Fruit fly (Drosophila melanogaster) whole organism, wandering third instar larva: ENCODE results near the gene Ilp3.
A peak's percentile ranks its signal among the peaks of the same experiment; 100 is the strongest.

Source experiments
- Abd-B ChIP-seq: fragments of >200 bp; optimal IDR thresholded peaks from 2 replicates; lab custom pipeline; 2017; ENCODE audit warnings: missing biosample characterization, missing genetic modification characterization
- CG32264 ChIP-seq: fragments of 200-800 bp; sonication (Bioruptor generic); optimal IDR thresholded peaks from 2 replicates; lab custom pipeline; 2016; ENCODE audit warnings: missing biosample characterization, missing genetic modification characterization
- CrebA ChIP-seq: fragments of 200-800 bp; sonication (Bioruptor generic); optimal IDR thresholded peaks from 2 replicates; lab custom pipeline; 2016; ENCODE audit warnings: missing biosample characterization, mild to moderate bottlenecking, missing genetic modification characterization, borderline replicate concordance
- Dfd ChIP-seq: fragments of >200 bp; optimal IDR thresholded peaks from 2 replicates; lab custom pipeline; 2017; ENCODE audit warnings: missing biosample characterization, missing genetic modification characterization
- Dif ChIP-seq: fragments of 200-275, 200-300 bp; sonication (Bioruptor generic); optimal IDR thresholded peaks from 2 replicates; lab custom pipeline; 2018; ENCODE audit warnings: missing biosample characterization, missing genetic modification characterization; ENCODE audit not compliant: partially characterized antibody
- GATAd ChIP-seq: sonication (Bioruptor generic); optimal IDR thresholded peaks from 2 replicates; lab custom pipeline; 2016; ENCODE audit warnings: missing biosample characterization, missing genetic modification characterization
- HLH106 ChIP-seq: fragments of 200-800 bp; optimal IDR thresholded peaks from 3 replicates; lab custom pipeline; 2019; ENCODE audit warnings: missing biosample characterization, mild to moderate bottlenecking, missing genetic modification characterization, moderate library complexity
- Hr83 ChIP-seq: fragments of 200-300 bp; sonication (Bioruptor generic); optimal IDR thresholded peaks from 2 replicates; lab custom pipeline; 2016; ENCODE audit warnings: missing biosample characterization, mild to moderate bottlenecking, missing genetic modification characterization, moderate library complexity; ENCODE audit not compliant: poor library complexity, severe bottlenecking
- Jra ChIP-seq: sonication (Bioruptor generic); optimal IDR thresholded peaks from 2 replicates; lab custom pipeline; 2016; ENCODE audit warnings: missing biosample characterization, missing genetic modification characterization
- Mio ChIP-seq: sonication (Bioruptor generic); optimal IDR thresholded peaks from 2 replicates; lab custom pipeline; 2016; ENCODE audit warnings: missing biosample characterization, missing genetic modification characterization
- Myc ChIP-seq: fragments of >200 bp; optimal IDR thresholded peaks from 2 replicates; lab custom pipeline; 2017
- N ChIP-seq: fragments of >200 bp; optimal IDR thresholded peaks from 2 replicates; lab custom pipeline; 2018; ENCODE audit warnings: missing biosample characterization, missing external identifiers, missing genetic modification characterization
- OdsH ChIP-seq: fragments of 200-800 bp; sonication (Bioruptor generic); optimal IDR thresholded peaks from 2 replicates; lab custom pipeline; 2016; ENCODE audit warnings: missing biosample characterization, mild to moderate bottlenecking, missing genetic modification characterization
- Rel ChIP-seq, 2 experiments: fragments of 200-800 bp; sonication (Bioruptor generic) in 1 of 2; optimal IDR thresholded peaks; 2 replicates in 1 of 2; 3 replicates in 1 of 2; lab custom pipeline; 2016 to 2019; ENCODE audit warnings: mild to moderate bottlenecking in 2 of 2, missing biosample characterization in 2 of 2, missing genetic modification characterization in 2 of 2, moderate library complexity in 1 of 2
- Sp1 ChIP-seq: fragments of 200-800 bp; sonication (Bioruptor generic); optimal IDR thresholded peaks from 3 replicates; lab custom pipeline; 2019; ENCODE audit warnings: missing biosample characterization, mild to moderate bottlenecking, missing genetic modification characterization, moderate library complexity
- Vsx2 ChIP-seq: fragments of 200-300, 225-300 bp; sonication (Bioruptor generic); optimal IDR thresholded peaks from 2 replicates; lab custom pipeline; 2018; ENCODE audit warnings: missing biosample characterization, missing genetic modification characterization; ENCODE audit not compliant: partially characterized antibody
- br ChIP-seq: fragments of 200-800 bp; sonication (Bioruptor generic); optimal IDR thresholded peaks from 2 replicates; lab custom pipeline; 2016; ENCODE audit warnings: missing biosample characterization, missing genetic modification characterization
- dl ChIP-seq, 2 experiments: fragments of 175-275, 200-275 bp in 1 of 2; fragments of 200-275 bp in 1 of 2; sonication (Bioruptor generic); optimal IDR thresholded peaks; lab custom pipeline; 2018; ENCODE audit warnings: mild to moderate bottlenecking in 2 of 2, missing biosample characterization in 2 of 2, missing genetic modification characterization in 2 of 2, moderate library complexity in 2 of 2; ENCODE audit not compliant: partially characterized antibody in 2 of 2, insufficient read depth in 1 of 2
- dmrt93B ChIP-seq: fragments of 200-800 bp; sonication (Bioruptor generic); optimal IDR thresholded peaks from 2 replicates; lab custom pipeline; 2018; ENCODE audit warnings: missing biosample characterization, mild to moderate bottlenecking, missing genetic modification characterization
- dsf ChIP-seq: sonication (Bioruptor generic); optimal IDR thresholded peaks from 2 replicates; lab custom pipeline; 2016; ENCODE audit warnings: missing biosample characterization, missing genetic modification characterization, borderline replicate concordance
- ey ChIP-seq: fragments of 200-800 bp; sonication (Bioruptor generic); optimal IDR thresholded peaks from 2 replicates; lab custom pipeline; 2016; ENCODE audit warnings: missing biosample characterization, missing genetic modification characterization
- foxo ChIP-seq, 2 experiments: fragments of 200-800 bp; sonication (Bioruptor generic); optimal IDR thresholded peaks; 2 replicates in 1 of 2; 3 replicates in 1 of 2; lab custom pipeline; 2016 to 2017; ENCODE audit warnings: missing biosample characterization in 2 of 2, missing genetic modification characterization in 2 of 2
- fru ChIP-seq: fragments of 200-800 bp; sonication (Bioruptor generic); optimal IDR thresholded peaks from 3 replicates; lab custom pipeline; 2016; ENCODE audit warnings: missing biosample characterization, mild to moderate bottlenecking, missing genetic modification characterization
- h ChIP-seq: fragments of 200-800 bp; sonication (Bioruptor generic); optimal IDR thresholded peaks from 3 replicates; lab custom pipeline; 2016; ENCODE audit warnings: missing biosample characterization, mild to moderate bottlenecking, missing genetic modification characterization
- lola ChIP-seq: fragments of >200 bp; optimal IDR thresholded peaks from 2 replicates; lab custom pipeline; 2017; ENCODE audit warnings: missing biosample characterization, missing genetic modification characterization
- pan ChIP-seq: fragments of >200 bp; optimal IDR thresholded peaks from 2 replicates; lab custom pipeline; 2017
- psq ChIP-seq: fragments of 200-800 bp; sonication (Bioruptor generic); optimal IDR thresholded peaks from 3 replicates; lab custom pipeline; 2017; ENCODE audit warnings: missing biosample characterization, mild to moderate bottlenecking, missing genetic modification characterization, moderate library complexity
- sage ChIP-seq: fragments of 200-800 bp; sonication (Bioruptor generic); optimal IDR thresholded peaks from 2 replicates; lab custom pipeline; 2016; ENCODE audit warnings: missing biosample characterization, mild to moderate bottlenecking, missing genetic modification characterization
- sv ChIP-seq: fragments of 200-800 bp; sonication (Bioruptor generic); optimal IDR thresholded peaks from 3 replicates; lab custom pipeline; 2016; ENCODE audit warnings: missing biosample characterization, missing genetic modification characterization
- tai ChIP-seq: sonication (Bioruptor generic); optimal IDR thresholded peaks from 2 replicates; lab custom pipeline; 2016; ENCODE audit warnings: missing biosample characterization, missing genetic modification characterization
- usp ChIP-seq: fragments of >200 bp; optimal IDR thresholded peaks from 2 replicates; lab custom pipeline; 2017; ENCODE audit warnings: missing biosample characterization, missing genetic modification characterization
- woc ChIP-seq: sonication (Bioruptor generic); optimal IDR thresholded peaks from 2 replicates; lab custom pipeline; 2016; ENCODE audit warnings: missing biosample characterization, mild to moderate bottlenecking, missing genetic modification characterization

The Ilp3 gene

dm6 chr3L:9775728-9776127 is 26.2 kb downstream of the Ilp3 start:
- TF ChIP-seq ey (no peak), Dfd (GFP tag; lab: Kevin White, UChicago) (peak; percentile 13)

dm6 chr3L:9768385-9768784 is 33.5 kb downstream of the Ilp3 start:
- TF ChIP-seq CG32264 (no peak), Myc (lab: Kevin White, UChicago) (no peak)

dm6 chr3L:9767636-9768358 is 34.1 kb downstream of the Ilp3 start:
- no peak for TF ChIP-seq Dfd (GFP tag; lab: Kevin White, UChicago)
- TF ChIP-seq dmrt93B (GFP tag; lab: Kevin White, UChicago): no peak
- TF ChIP-seq psq (GFP tag; lab: Kevin White, UChicago): no peak
- TF ChIP-seq Dif (GFP tag; lab: Kevin White, UChicago): peak; percentile 23
- no peak for TF ChIP-seq N (GFP tag; lab: Kevin White, UChicago)
- TF ChIP-seq OdsH (GFP tag; lab: Kevin White, UChicago): no peak
- TF ChIP-seq ey: no peak
- TF ChIP-seq dl (GFP tag; optimal IDR thresholded peaks at IDR 0.05; lab: Kevin White, UChicago; ENCODE audit: insufficient read depth in 1 of 2, partially characterized antibody in 2 of 2): peak in 1 of 2 experiments; percentile 5
- no peak for TF ChIP-seq h (GFP tag; lab: Kevin White, UChicago)
- no peak for TF ChIP-seq br

dm6 chr3L:9766364-9766763 is 35.6 kb downstream of the Ilp3 start:
- TF ChIP-seq Hr83 (GFP tag; lab: Kevin White, UChicago) (no peak), Rel (GFP tag; optimal IDR thresholded peaks at IDR 0.05; lab: Kevin White, UChicago) (no peak), Rel (tag; optimal IDR thresholded peaks at IDR 0.05; lab: Kevin White, UChicago) (peak; percentile 76)

- TF ChIP-seq pan (lab: Kevin White, UChicago) (no peak), GATAd (no peak), dmrt93B (GFP tag; lab: Kevin White, UChicago) (no peak)
Observed at dm6 chr3L:9765710-9766005, 36.3 kb downstream of the Ilp3 start.

dm6 chr3L:9764915-9765709 is 36.8 kb downstream of the Ilp3 start:
- no peak for TF ChIP-seq tai (GFP tag; lab: Kevin White, UChicago)
- no peak for TF ChIP-seq sv (GFP tag; lab: Kevin White, UChicago)
- no peak for TF ChIP-seq Rel (GFP tag; optimal IDR thresholded peaks at IDR 0.05; lab: Kevin White, UChicago)
- TF ChIP-seq Rel (tag; optimal IDR thresholded peaks at IDR 0.05; lab: Kevin White, UChicago): peak; percentile 73
- TF ChIP-seq br: no peak
- TF ChIP-seq Sp1 (GFP tag; lab: Kevin White, UChicago): peak; percentile 25
- TF ChIP-seq foxo (GFP tag; optimal IDR thresholded peaks at IDR 0.05; lab: Kevin White, UChicago): no peak
- TF ChIP-seq woc (GFP tag; lab: Kevin White, UChicago): no peak
- peak; percentile 18 for TF ChIP-seq HLH106
- TF ChIP-seq dsf (GFP tag; lab: Kevin White, UChicago): no peak
- TF ChIP-seq Mio (GFP tag; lab: Kevin White, UChicago): no peak
- no peak for TF ChIP-seq Hr83 (GFP tag; lab: Kevin White, UChicago)
- TF ChIP-seq OdsH (GFP tag; lab: Kevin White, UChicago): peak; percentile 17
- TF ChIP-seq Jra (GFP tag; lab: Kevin White, UChicago): no peak
- TF ChIP-seq Abd-B (GFP tag; lab: Kevin White, UChicago): no peak
- peak; percentile 30 for TF ChIP-seq h (GFP tag; lab: Kevin White, UChicago)
- no peak for TF ChIP-seq CG32264
- TF ChIP-seq sage (GFP tag; lab: Kevin White, UChicago): no peak
- no peak for TF ChIP-seq CrebA (GFP tag; lab: Kevin White, UChicago)
- TF ChIP-seq psq (GFP tag; lab: Kevin White, UChicago): peak; percentile 57
- peak; percentile 17 for TF ChIP-seq fru
- TF ChIP-seq Vsx2 (GFP tag; lab: Kevin White, UChicago): no peak
- TF ChIP-seq Dfd (GFP tag; lab: Kevin White, UChicago): no peak
- peak; percentile 24 for TF ChIP-seq dmrt93B (GFP tag; lab: Kevin White, UChicago)
- TF ChIP-seq dl (GFP tag; optimal IDR thresholded peaks at IDR 0.05; lab: Kevin White, UChicago; ENCODE audit: insufficient read depth in 1 of 2, partially characterized antibody in 2 of 2): no peak
- no peak for TF ChIP-seq usp
- no peak for TF ChIP-seq N (GFP tag; lab: Kevin White, UChicago)
- TF ChIP-seq ey: peak; percentile 1
- no peak for TF ChIP-seq lola (GFP tag; lab: Kevin White, UChicago)
